Fruit fly (Drosophila melanogaster) whole organism, adult: ENCODE measurements around the gene CG31612.

Source experiments
- CG11617 ChIP-seq: fragments of 200-800 bp; sonication (Bioruptor generic); optimal IDR thresholded peaks from 2 replicates; lab custom pipeline; 2017; ENCODE audit warnings: mild to moderate bottlenecking, missing biosample characterization, missing genetic modification reagents, missing genetic modification characterization
- CG12768 ChIP-seq: fragments of 200-800 bp; sonication (Bioruptor generic); optimal IDR thresholded peaks from 2 replicates; lab custom pipeline; 2017; ENCODE audit warnings: missing biosample characterization, missing genetic modification characterization, mild to moderate bottlenecking, moderate library complexity, missing genetic modification reagents
- CG14711 ChIP-seq: fragments of 200-800 bp; sonication (Bioruptor generic); optimal IDR thresholded peaks from 2 replicates; lab custom pipeline; 2018; ENCODE audit warnings: missing biosample characterization, mild to moderate bottlenecking, missing genetic modification characterization, moderate library complexity
- CG1620 ChIP-seq: fragments of 200-800 bp; sonication (Bioruptor generic); optimal IDR thresholded peaks from 2 replicates; lab custom pipeline; 2016; ENCODE audit warnings: missing biosample characterization, missing genetic modification characterization
- CG33017 ChIP-seq: fragments of 200-800 bp; sonication (Bioruptor generic); optimal IDR thresholded peaks from 2 replicates; lab custom pipeline; 2018; ENCODE audit warnings: missing biosample characterization, mild to moderate bottlenecking, missing genetic modification characterization, moderate library complexity
- CG5204 ChIP-seq: fragments of 200-800 bp; sonication (Bioruptor generic); optimal IDR thresholded peaks from 2 replicates; lab custom pipeline; 2016; ENCODE audit warnings: missing biosample characterization, missing genetic modification characterization
- CG7045 ChIP-seq: fragments of 200-800 bp; sonication (Bioruptor generic); optimal IDR thresholded peaks from 2 replicates; lab custom pipeline; 2017; ENCODE audit warnings: missing biosample characterization, mild to moderate bottlenecking, missing genetic modification characterization
- Clk ChIP-seq: fragments of 200-800 bp; sonication (Bioruptor generic); optimal IDR thresholded peaks from 2 replicates; lab custom pipeline; 2017; ENCODE audit warnings: missing biosample characterization, missing genetic modification characterization
- Mnt ChIP-seq: fragments of 200-800 bp; sonication (Bioruptor generic); optimal IDR thresholded peaks from 2 replicates; lab custom pipeline; 2016; ENCODE audit warnings: missing biosample characterization, mild to moderate bottlenecking, missing genetic modification characterization
- bab1 ChIP-seq: fragments of 200-800 bp; sonication (Bioruptor generic); optimal IDR thresholded peaks from 3 replicates; lab custom pipeline; 2019; ENCODE audit warnings: missing biosample characterization, mild to moderate bottlenecking, missing genetic modification characterization, moderate library complexity
- cic ChIP-seq: fragments of 200-800 bp; sonication (Bioruptor generic); optimal IDR thresholded peaks from 2 replicates; lab custom pipeline; 2017; ENCODE audit warnings: missing biosample characterization, mild to moderate bottlenecking, missing genetic modification characterization, moderate library complexity
- cnc ChIP-seq, 2 experiments: fragments of >200 bp; optimal IDR thresholded peaks; 2 replicates each; lab custom pipeline; 2017
- kay ChIP-seq: fragments of 200-800 bp; sonication (Bioruptor generic); peaks from one replicate; lab custom pipeline; 2016; ENCODE audit warnings: missing biosample characterization, missing genetic modification characterization, borderline replicate concordance
- ovo ChIP-seq: fragments of 200-800 bp; sonication (Bioruptor generic); optimal IDR thresholded peaks from 2 replicates; lab custom pipeline; 2016; ENCODE audit warnings: missing biosample characterization, missing genetic modification characterization
- pad ChIP-seq: fragments of 200-800 bp; sonication (Bioruptor generic); optimal IDR thresholded peaks from 3 replicates; lab custom pipeline; 2017; ENCODE audit warnings: missing biosample characterization, missing genetic modification characterization, mild to moderate bottlenecking, moderate library complexity, missing genetic modification reagents
- tj ChIP-seq: fragments of 200-800 bp; sonication (Bioruptor generic); optimal IDR thresholded peaks from 3 replicates; lab custom pipeline; 2017; ENCODE audit warnings: missing biosample characterization, mild to moderate bottlenecking, missing genetic modification characterization, moderate library complexity
- toe ChIP-seq: fragments of 200-800 bp; sonication (Bioruptor generic); optimal IDR thresholded peaks from 2 replicates; lab custom pipeline; 2016; ENCODE audit warnings: missing biosample characterization, missing genetic modification characterization

CG31612 gene

dm6 chr2L:21753448-21753908, 41.8 kb downstream of the CG31612 start:
- peak; percentile 81 for TF ChIP-seq kay (GFP tag; lab: Kevin White, UChicago)
- TF ChIP-seq cnc (optimal IDR thresholded peaks at IDR 0.05; lab: Kevin White, UChicago) = no peak
- TF ChIP-seq Mnt (GFP tag; lab: Kevin White, UChicago) = peak; percentile 42
- no peak for TF ChIP-seq pad (GFP tag; lab: Kevin White, UChicago)
- TF ChIP-seq tj = peak; percentile 19
- TF ChIP-seq CG5204 (GFP tag; lab: Kevin White, UChicago) = no peak

- TF ChIP-seq tj (no peak), kay (GFP tag; lab: Kevin White, UChicago) (peak; percentile 7)
These were observed 42.4 kb downstream of the CG31612 start for dm6 chr2L:21752798-21753197.

dm6 chr2L:21748949-21749348, 46.3 kb downstream of the CG31612 start:
- TF ChIP-seq kay (GFP tag; lab: Kevin White, UChicago) (no peak), CG12768 (no peak), Clk (GFP tag; lab: Kevin White, UChicago) (no peak), CG1620 (GFP tag; lab: Kevin White, UChicago) (no peak), CG14711 (tag; lab: Kevin White, UChicago) (no peak), Mnt (GFP tag; lab: Kevin White, UChicago) (no peak), toe (no peak), CG33017 (tag; lab: Kevin White, UChicago) (no peak), CG11617 (GFP tag; lab: Kevin White, UChicago) (no peak), CG7045 (GFP tag; lab: Kevin White, UChicago) (no peak), pad (GFP tag; lab: Kevin White, UChicago) (no peak), cnc (optimal IDR thresholded peaks at IDR 0.05; lab: Kevin White, UChicago) (no peak), CG5204 (GFP tag; lab: Kevin White, UChicago) (no peak), cic (GFP tag; lab: Kevin White, UChicago) (no peak), bab1 (GFP tag; lab: Kevin White, UChicago) (no peak), tj (no peak), ovo (GFP tag; lab: Kevin White, UChicago) (no peak)

- TF ChIP-seq Clk (GFP tag; lab: Kevin White, UChicago) (no peak), CG14711 (tag; lab: Kevin White, UChicago) (no peak)
These were observed 69.2 kb downstream of the CG31612 start for dm6 chr2L:21726097-21726496.
